Fruit fly (Drosophila melanogaster): ENCODE data around the gene CG4278.
A peak's percentile ranks its signal among the peaks of the same experiment; 100 is the strongest.

CG4278 gene

dm6 chr2L:16299466-16300311 is 27.2 kb upstream of the CG4278 start, which contains the start of the genes heix and CG17328 (continued):
- TF ChIP-seq Blimp-1 (GFP tag; optimal IDR thresholded peaks at IDR 0.05) (peak; percentile 28), CG6163 (GFP tag; IDR thresholded peaks at IDR 0.05) (no peak; the same call in 1 of the 3 replicates), CG8632 (GFP tag; optimal IDR thresholded peaks at IDR 0.05) (peak; percentile 54), fd59A (GFP tag; optimal IDR thresholded peaks at IDR 0.05) (peak; percentile 44), CG8319 (GFP tag; optimal IDR thresholded peaks at IDR 0.05) (peak; percentile 56), CG10669 (GFP tag; optimal IDR thresholded peaks at IDR 0.05) (no peak), CG11902 (GFP tag; optimal IDR thresholded peaks at IDR 0.05) (peak; percentile 74), Met (GFP tag; optimal IDR thresholded peaks at IDR 0.05) (peak; percentile 77), CG32006 (GFP tag; optimal IDR thresholded peaks at IDR 0.05) (no peak), net (GFP tag; optimal IDR thresholded peaks at IDR 0.05) (no peak)

- TF ChIP-seq CG10631 (GFP tag; optimal IDR thresholded peaks at IDR 0.05) (peak; percentile 38), fd85E (GFP tag; optimal IDR thresholded peaks at IDR 0.05) (no peak), Sox14 (GFP tag; optimal IDR thresholded peaks at IDR 0.05) (peak; percentile 41), ss (GFP tag; optimal IDR thresholded peaks at IDR 0.05) (no peak), topi (GFP tag; optimal IDR thresholded peaks at IDR 0.05) (peak; percentile 37), fkh (GFP tag; optimal IDR thresholded peaks at IDR 0.05) (peak; percentile 38), CG6808 (GFP tag; optimal IDR thresholded peaks at IDR 0.05) (no peak), lz (GFP tag; optimal IDR thresholded peaks at IDR 0.05) (peak; percentile 49), cyc (GFP tag; optimal IDR thresholded peaks at IDR 0.05) (peak; percentile 22), Hr4 (GFP tag; optimal IDR thresholded peaks at IDR 0.05) (no peak), CG32006 (GFP tag; optimal IDR thresholded peaks at IDR 0.05) (no peak), spab (GFP tag; optimal IDR thresholded peaks at IDR 0.05) (no peak), Eip78C (GFP tag) (peak; percentile 61), esn (GFP tag; optimal IDR thresholded peaks at IDR 0.05) (peak; percentile 55)
These were observed 24.0 kb upstream of the CG4278 start, which contains the start of gene GMF for dm6 chr2L:16302773-16303279. GMF (minus strand) TSS chr2L:16302954.

- TF ChIP-seq CG15336 (GFP tag; IDR thresholded peaks at IDR 0.05) (0 out of 2 replicates have a peak, but pooled peaks have one; percentile 30), Ets96B (tag; optimal IDR thresholded peaks at IDR 0.05) (peak; percentile 40), Sox14 (GFP tag; optimal IDR thresholded peaks at IDR 0.05) (peak; percentile 35), CG3032 (tag; optimal IDR thresholded peaks at IDR 0.05) (peak; percentile 60), CG10631 (GFP tag; optimal IDR thresholded peaks at IDR 0.05) (peak; percentile 62), Eip93F (GFP tag; optimal IDR thresholded peaks at IDR 0.05) (peak; percentile 69), CG1621 (tag; optimal IDR thresholded peaks at IDR 0.05) (no peak), esn (GFP tag; optimal IDR thresholded peaks at IDR 0.05) (peak; percentile 37), CG11762 (GFP tag; optimal IDR thresholded peaks at IDR 0.05; ENCODE audit: insufficient read depth) (no peak), CG9139 (GFP tag; optimal IDR thresholded peaks at IDR 0.05) (no peak), fkh (GFP tag; optimal IDR thresholded peaks at IDR 0.05) (peak; percentile 67), Hr4 (GFP tag; optimal IDR thresholded peaks at IDR 0.05) (no peak), CG10669 (GFP tag; optimal IDR thresholded peaks at IDR 0.05) (no peak), net (GFP tag; optimal IDR thresholded peaks at IDR 0.05) (no peak), OdsH (GFP tag; optimal IDR thresholded peaks at IDR 0.05) (no peak), Gug (GFP tag; IDR thresholded peaks at IDR 0.05) (0 out of 2 replicates have a peak, but pooled peaks have one; percentile 21)
These were observed 19.7 kb upstream of the CG4278 start, which contains the start of the genes CG5861 and Syx5 for dm6 chr2L:16307026-16307703. CG5861 (minus strand) TSS chr2L:16307298. Syx5 (plus strand) TSS chr2L:16307346.

Measured in whole organism, prepupa.